Worm (Caenorhabditis elegans): Measurements from ENCODE around the gene gpch-1.

gpch-1 gene

DNA sequence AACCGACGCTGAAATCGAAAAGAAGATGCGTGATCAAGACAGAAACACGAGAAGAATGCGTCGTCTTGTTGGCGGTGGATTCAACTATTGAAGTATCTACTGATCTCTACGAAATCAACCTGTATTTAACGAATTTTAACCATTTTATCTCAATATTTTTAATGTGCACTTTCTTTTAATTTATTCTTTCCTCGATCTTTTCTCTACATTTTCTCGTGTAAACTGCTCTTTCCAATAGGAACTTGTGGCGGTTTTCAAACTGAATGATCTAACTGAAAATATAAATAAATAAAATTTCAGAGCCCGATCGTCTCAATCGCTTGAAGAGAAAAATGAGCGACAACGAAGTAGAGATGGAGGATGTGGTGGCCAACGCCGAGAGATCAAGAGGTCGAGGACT, 2.4 kb upstream of the gpch-1 start, which contains the start of gene rnp-4:
Gene rnp-4 (plus strand): TSS at position 301 of the 400 bp plus-strand sequence.
- TF ChIP-seq elt-1 (tag; optimal IDR thresholded peaks at IDR 0.05; ENCODE audit: borderline replicate concordance, insufficient read depth), result no peak
- no peak for TF ChIP-seq pha-4 (tag; optimal IDR thresholded peaks at IDR 0.05)
- TF ChIP-seq unc-120 (tag; optimal IDR thresholded peaks at IDR 0.05; ENCODE audit: poor library complexity, severe bottlenecking), result no peak
- TF ChIP-seq mab-5 (tag; optimal IDR thresholded peaks at IDR 0.05), result no peak
- no peak for TF ChIP-seq nhr-76 (tag; optimal IDR thresholded peaks at IDR 0.05)
- TF ChIP-seq unc-39 (tag; optimal IDR thresholded peaks at IDR 0.05), result no peak
- no peak for TF ChIP-seq hlh-1 (tag; optimal IDR thresholded peaks at IDR 0.05)
- no peak for TF ChIP-seq M03D4.4 (tag; optimal IDR thresholded peaks at IDR 0.05)
- TF ChIP-seq lin-13 (tag; optimal IDR thresholded peaks at IDR 0.05), result no peak
- TF ChIP-seq nhr-237 (tag; optimal IDR thresholded peaks at IDR 0.05), result no peak
- TF ChIP-seq nhr-28 (tag; optimal IDR thresholded peaks at IDR 0.05), result no peak

DNA sequence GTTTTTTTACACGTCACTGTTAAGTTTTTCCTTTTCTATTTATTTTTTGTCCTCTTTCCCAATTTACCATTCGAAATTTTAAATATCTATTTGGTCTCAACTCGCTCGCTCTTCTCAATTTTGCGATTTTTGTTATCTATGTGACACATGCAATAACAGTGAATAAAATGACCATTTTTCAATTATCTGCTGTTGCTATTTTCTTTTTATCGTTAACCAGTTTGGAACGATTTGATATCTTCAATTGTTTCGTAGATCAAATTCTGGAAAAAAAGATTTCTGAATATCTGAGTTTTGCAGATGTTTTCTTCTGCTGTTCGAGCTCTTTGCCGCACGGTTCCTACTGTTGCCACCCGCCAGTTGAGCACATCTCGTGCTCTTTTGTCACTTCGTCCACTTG, 1.2 kb upstream of the gpch-1 start, which contains the start of gene prdx-3:
Gene prdx-3 (plus strand): TSS at position 301 of the 400 bp plus-strand sequence.
- TF ChIP-seq elt-3 (tag; optimal IDR thresholded peaks at IDR 0.05), result no peak

DNA sequence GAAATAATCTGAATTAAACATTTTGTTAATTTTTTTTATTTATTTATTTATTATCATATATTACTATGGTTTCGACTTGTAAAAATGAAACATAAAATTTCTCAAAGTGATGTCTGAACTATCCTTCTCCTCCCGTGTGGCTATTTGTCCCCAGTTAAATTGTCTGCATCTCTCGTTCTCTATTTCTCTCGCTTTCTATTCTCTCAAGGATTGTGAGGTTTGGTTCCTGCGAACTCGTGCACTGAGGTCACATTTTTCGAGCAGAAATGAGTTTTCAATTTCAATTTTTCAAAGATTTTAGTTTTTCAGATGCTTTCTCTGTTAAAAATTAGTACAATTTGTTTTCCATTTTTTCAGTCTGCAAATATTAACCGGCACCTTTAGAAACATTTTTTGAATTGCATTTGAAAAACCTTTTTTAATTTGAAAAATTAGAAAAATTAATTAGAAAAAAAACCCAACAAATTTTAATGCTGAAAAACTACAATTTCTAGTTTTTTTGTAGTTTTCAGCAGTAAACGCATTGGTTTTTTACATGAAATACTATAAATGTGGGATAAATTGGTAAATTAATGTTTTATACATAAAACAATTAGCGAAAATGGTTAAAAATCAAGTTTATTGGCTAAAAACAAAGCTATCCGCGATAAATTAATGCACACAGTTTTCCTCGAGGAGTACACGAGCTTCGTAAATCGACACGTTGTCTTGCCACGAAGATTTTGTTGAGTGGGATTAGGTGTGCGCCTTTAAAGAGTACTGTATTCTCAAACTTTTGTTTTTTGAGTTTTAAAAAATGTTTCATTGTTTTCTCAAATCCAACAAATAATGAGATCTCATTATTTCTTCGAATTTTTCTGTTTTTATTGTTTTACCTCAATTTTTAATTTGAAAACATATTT, 4.0 kb downstream of the gpch-1 start:
- TF ChIP-seq ztf-11 (tag; optimal IDR thresholded peaks at IDR 0.05) (no peak), ces-1 (GFP tag; optimal IDR thresholded peaks at IDR 0.05) (peak; percentile 8), pha-4 (tag; optimal IDR thresholded peaks at IDR 0.05) (no peak)

DNA sequence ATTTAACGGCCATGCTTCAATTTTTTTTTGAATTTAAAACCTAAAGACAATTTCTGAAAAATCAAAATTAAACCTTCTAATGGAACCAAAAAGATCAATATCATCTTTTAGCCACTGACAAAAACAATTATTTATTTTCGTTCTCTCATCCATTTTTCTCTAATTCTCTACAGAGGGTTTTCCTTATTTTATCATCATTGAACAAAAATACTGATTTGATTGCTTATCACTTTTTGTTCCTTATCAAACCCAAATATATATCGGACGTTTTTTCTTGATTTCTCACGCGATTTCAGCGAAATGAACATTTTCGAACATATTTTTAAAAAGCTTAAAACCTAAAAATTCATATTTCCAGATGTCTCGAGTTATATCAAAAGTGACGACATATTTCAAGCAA, 4.7 kb downstream of the gpch-1 start, which contains the start of gene mpc-1:
Gene mpc-1 (plus strand): TSS at position 359 of the 400 bp plus-strand sequence.
- TF ChIP-seq unc-120 (tag; optimal IDR thresholded peaks at IDR 0.05; ENCODE audit: poor library complexity, severe bottlenecking), result no peak
- TF ChIP-seq mls-2 (tag; optimal IDR thresholded peaks at IDR 0.05), result no peak
- TF ChIP-seq zip-8 (tag; optimal IDR thresholded peaks at IDR 0.05), result no peak
- no peak for TF ChIP-seq ceh-43 (GFP tag; optimal IDR thresholded peaks at IDR 0.05)
- TF ChIP-seq nhr-2 (tag; optimal IDR thresholded peaks at IDR 0.05), result no peak
- no peak for TF ChIP-seq bed-3 (GFP tag; optimal IDR thresholded peaks at IDR 0.05)
- no peak for TF ChIP-seq blmp-1 (tag; optimal IDR thresholded peaks at IDR 0.05)
- no peak for TF ChIP-seq ztf-11 (tag; optimal IDR thresholded peaks at IDR 0.05)
- no peak for TF ChIP-seq ham-2 (GFP tag; optimal IDR thresholded peaks at IDR 0.05)
- no peak for TF ChIP-seq snpc-4 (tag; optimal IDR thresholded peaks at IDR 0.05)
- no peak for TF ChIP-seq flh-1 (GFP tag; optimal IDR thresholded peaks at IDR 0.05)
- TF ChIP-seq nhr-237 (tag; optimal IDR thresholded peaks at IDR 0.05), result no peak
- TF ChIP-seq pha-4 (tag; optimal IDR thresholded peaks at IDR 0.05), result no peak
- TF ChIP-seq tbx-8 (GFP tag; optimal IDR thresholded peaks at IDR 0.05), result no peak
- TF ChIP-seq lin-32 (GFP tag; optimal IDR thresholded peaks at IDR 0.05), result no peak

DNA sequence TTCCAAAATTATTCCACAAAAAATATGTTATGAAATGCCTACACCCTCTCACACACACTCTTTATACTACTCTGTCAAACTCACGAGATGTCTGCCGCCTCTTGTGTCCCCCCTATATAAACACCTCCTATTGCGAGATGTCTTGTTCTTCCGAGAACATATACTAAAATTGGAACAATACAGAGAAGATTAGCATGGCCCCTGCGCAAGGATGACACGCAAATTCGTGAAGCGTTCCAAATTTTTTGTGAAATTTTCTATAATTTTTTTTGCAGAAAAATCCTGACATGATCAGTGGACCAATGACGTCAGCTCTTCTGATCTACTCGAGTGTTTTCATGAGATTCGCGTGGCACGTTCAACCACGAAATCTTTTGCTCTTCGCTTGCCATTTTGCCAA, 5.7 kb downstream of the gpch-1 start:
- TF ChIP-seq sem-2 (GFP tag; optimal IDR thresholded peaks at IDR 0.05), result peak; percentile 54
- TF ChIP-seq ham-2 (GFP tag; optimal IDR thresholded peaks at IDR 0.05), result peak; percentile 7
- TF ChIP-seq mls-2 (tag; optimal IDR thresholded peaks at IDR 0.05), result peak; percentile 20
- TF ChIP-seq sptf-1 (tag; optimal IDR thresholded peaks at IDR 0.05), result peak; percentile 61
- TF ChIP-seq drap-1 (GFP tag; optimal IDR thresholded peaks at IDR 0.05), result peak; percentile 64
- TF ChIP-seq bed-3 (GFP tag; optimal IDR thresholded peaks at IDR 0.05), result peak; percentile 30
- peak; percentile 7 for TF ChIP-seq unc-120 (tag; optimal IDR thresholded peaks at IDR 0.05; ENCODE audit: poor library complexity, severe bottlenecking)
- TF ChIP-seq cnd-1 (tag; optimal IDR thresholded peaks at IDR 0.05), result peak; percentile 62
- peak; percentile 18 for TF ChIP-seq lsy-2 (tag; optimal IDR thresholded peaks at IDR 0.05)
- TF ChIP-seq M03D4.4 (tag; optimal IDR thresholded peaks at IDR 0.05), result peak; percentile 46
- peak; percentile 12 for TF ChIP-seq ces-1 (GFP tag; optimal IDR thresholded peaks at IDR 0.05)
